Fruit fly (Drosophila melanogaster) whole organism, embryonic: ENCODE data around the gene Kal1.

ENCODE experiments used
- Bgb ChIP-seq: fragments of 200-800 bp; sonication (Bioruptor generic); IDR thresholded peaks from 2 replicates; pipeline ENCODE4 v1.3.6; 2022; ENCODE audit warnings: missing biosample characterization, missing genetic modification characterization; ENCODE audit not compliant: partially characterized antibody
- CG11247 ChIP-seq: fragments of 200-800 bp; sonication (Bioruptor generic); IDR thresholded peaks from 2 replicates; pipeline ENCODE4 v1.3.6; 2022; ENCODE audit warnings: missing biosample characterization, missing genetic modification characterization
- CG11560 ChIP-seq: fragments of 200-800 bp; sonication (Bioruptor generic); IDR thresholded peaks from 3 replicates; pipeline ENCODE4 v1.3.6; 2022; ENCODE audit warnings: missing biosample characterization, missing genetic modification characterization
- CG11695 ChIP-seq: fragments of 200-800 bp; sonication (Bioruptor generic); IDR thresholded peaks from 3 replicates; pipeline ENCODE4 v1.3.6; 2022; ENCODE audit warnings: missing biosample characterization, missing genetic modification characterization
- CG12104 ChIP-seq: fragments of 200-800 bp; sonication (Bioruptor generic); optimal IDR thresholded peaks from 3 replicates; lab custom pipeline; 2016; ENCODE audit warnings: missing biosample characterization, missing genetic modification characterization
- CG17802 ChIP-seq: fragments of 200-800 bp; sonication (Bioruptor generic); optimal IDR thresholded peaks from 2 replicates; lab custom pipeline; 2018; ENCODE audit warnings: missing biosample characterization, mild to moderate bottlenecking, missing genetic modification characterization, moderate library complexity
- CG1832 ChIP-seq: fragments of 200-800 bp; sonication (Bioruptor generic); optimal IDR thresholded peaks from 2 replicates; lab custom pipeline; 2017; ENCODE audit warnings: missing biosample characterization, mild to moderate bottlenecking, missing genetic modification characterization, inconsistent platforms
- CG31441 ChIP-seq: fragments of 200-800 bp; sonication (Bioruptor generic); IDR thresholded peaks from 2 replicates; pipeline ENCODE4 v1.3.6; 2022; ENCODE audit warnings: missing biosample characterization, missing genetic modification characterization
- CG3838 ChIP-seq: fragments of 200-800 bp; sonication (Bioruptor generic); optimal IDR thresholded peaks from 3 replicates; lab custom pipeline; 2016; ENCODE audit warnings: missing biosample characterization, missing genetic modification characterization
- CG3995 ChIP-seq: fragments of 200-800 bp; sonication (Bioruptor generic); optimal IDR thresholded peaks from 3 replicates; lab custom pipeline; 2016; ENCODE audit warnings: missing biosample characterization, missing genetic modification characterization
- CG4617 ChIP-seq: fragments of 200-800 bp; sonication (Bioruptor generic); optimal IDR thresholded peaks from 3 replicates; lab custom pipeline; 2016; ENCODE audit warnings: missing biosample characterization, missing genetic modification characterization, borderline replicate concordance
- CG6765 ChIP-seq: fragments of 200-800 bp; sonication (Bioruptor generic); optimal IDR thresholded peaks from 3 replicates; lab custom pipeline; 2017; ENCODE audit warnings: missing biosample characterization, mild to moderate bottlenecking, missing genetic modification characterization
- CG7357 ChIP-seq: fragments of 200-800 bp; sonication (Bioruptor generic); IDR thresholded peaks from 3 replicates; pipeline ENCODE4 v1.3.6; 2022; ENCODE audit warnings: missing biosample characterization, missing genetic modification characterization
- CG7372 ChIP-seq: fragments of 200-800 bp; sonication (Bioruptor generic); IDR thresholded peaks from 2 replicates; pipeline ENCODE4 v1.3.6; 2022; ENCODE audit warnings: missing biosample characterization, missing genetic modification characterization
- CG7556 ChIP-seq: fragments of 200-800 bp; sonication (Bioruptor generic); optimal IDR thresholded peaks from 2 replicates; lab custom pipeline; 2017; ENCODE audit warnings: missing biosample characterization, mild to moderate bottlenecking, missing genetic modification characterization
- CG7839 ChIP-seq: fragments of 200-800 bp; sonication (Bioruptor generic); optimal IDR thresholded peaks from 3 replicates; lab custom pipeline; 2018; ENCODE audit warnings: missing biosample characterization, mild to moderate bottlenecking, missing genetic modification characterization, moderate library complexity
- CG8089 ChIP-seq: fragments of 200-800 bp; sonication (Bioruptor generic); optimal IDR thresholded peaks from 3 replicates; lab custom pipeline; 2016; ENCODE audit warnings: missing biosample characterization, missing genetic modification characterization
- E2f2 ChIP-seq: fragments of 200-800 bp; sonication (Bioruptor generic); IDR thresholded peaks from 2 replicates; pipeline ENCODE4 v1.3.6; 2022; ENCODE audit warnings: missing biosample characterization, missing genetic modification characterization
- Ets65A ChIP-seq: fragments of 200-800 bp; sonication (Bioruptor generic); peaks from one replicate; lab custom pipeline; 2016; ENCODE audit warnings: missing biosample characterization, missing genetic modification characterization
- HHEX ChIP-seq: fragments of 200-800 bp; sonication (Bioruptor generic); optimal IDR thresholded peaks from 3 replicates; lab custom pipeline; 2017; ENCODE audit warnings: missing biosample characterization, mild to moderate bottlenecking, missing genetic modification characterization, missing genetic modification reagents
- Hey ChIP-seq: fragments of 200-800 bp; sonication (Bioruptor generic); optimal IDR thresholded peaks from 3 replicates; lab custom pipeline; 2018; ENCODE audit warnings: missing biosample characterization, mild to moderate bottlenecking, missing genetic modification characterization
- HmgZ ChIP-seq: fragments of 200-800 bp; sonication (Bioruptor generic); optimal IDR thresholded peaks from 2 replicates; lab custom pipeline; 2018; ENCODE audit warnings: missing biosample characterization, mild to moderate bottlenecking, missing genetic modification characterization
- Mes4 ChIP-seq: fragments of 200-800 bp; sonication (Bioruptor generic); optimal IDR thresholded peaks from 2 replicates; lab custom pipeline; 2016; ENCODE audit warnings: missing biosample characterization, missing genetic modification characterization
- Mrtf ChIP-seq: fragments of 200-800 bp; sonication (Bioruptor generic); IDR thresholded peaks from 3 replicates; pipeline ENCODE4 v1.3.6; 2022; ENCODE audit warnings: missing biosample characterization, missing genetic modification characterization
- Ravus ChIP-seq: fragments of 200-800 bp; sonication (Bioruptor generic); IDR thresholded peaks from 2 replicates; pipeline ENCODE4 v1.3.6; 2022; ENCODE audit warnings: missing biosample characterization, missing genetic modification characterization
- aop ChIP-seq: fragments of 200-800 bp; sonication (Bioruptor generic); IDR thresholded peaks from 2 replicates; pipeline ENCODE4 v1.3.6; 2022; ENCODE audit warnings: missing biosample characterization, missing genetic modification characterization
- ato ChIP-seq: fragments of 200-800 bp; sonication (Bioruptor generic); IDR thresholded peaks from 2 replicates; pipeline ENCODE4 v1.3.6; 2022; ENCODE audit warnings: missing biosample characterization, missing genetic modification characterization; ENCODE audit not compliant: partially characterized antibody
- az2 ChIP-seq: fragments of 200-800 bp; sonication (Bioruptor generic); optimal IDR thresholded peaks from 3 replicates; lab custom pipeline; 2016; ENCODE audit warnings: missing biosample characterization, missing genetic modification characterization
- bcd ChIP-seq: fragments of 200-800 bp; sonication (Bioruptor generic); optimal IDR thresholded peaks from 2 replicates; lab custom pipeline; 2017; ENCODE audit warnings: missing biosample characterization, mild to moderate bottlenecking, missing genetic modification characterization
- cato ChIP-seq: fragments of 200-800 bp; sonication (Bioruptor generic); optimal IDR thresholded peaks from 2 replicates; lab custom pipeline; 2016; ENCODE audit warnings: missing biosample characterization, missing genetic modification characterization, borderline replicate concordance
- crc ChIP-seq: fragments of 200-800 bp; sonication (Bioruptor generic); optimal IDR thresholded peaks from 2 replicates; lab custom pipeline; 2016; ENCODE audit warnings: missing biosample characterization, missing genetic modification characterization
- crol ChIP-seq: fragments of 200-800 bp; sonication (Bioruptor generic); IDR thresholded peaks from 2 replicates; pipeline ENCODE4 v1.3.6; 2022; ENCODE audit warnings: missing biosample characterization, missing genetic modification characterization
- gce ChIP-seq: fragments of 200-800 bp; sonication (Bioruptor generic); IDR thresholded peaks from 3 replicates; pipeline ENCODE4 v1.3.6; 2022; ENCODE audit warnings: missing biosample characterization, missing genetic modification characterization
- ind ChIP-seq: fragments of 200-800 bp; sonication (Bioruptor generic); optimal IDR thresholded peaks from 3 replicates; lab custom pipeline; 2016; ENCODE audit warnings: missing biosample characterization, missing genetic modification characterization
- lbe ChIP-seq: fragments of 200-800 bp; sonication (Bioruptor generic); optimal IDR thresholded peaks from 2 replicates; lab custom pipeline; 2016; ENCODE audit warnings: missing biosample characterization, mild to moderate bottlenecking, missing genetic modification characterization
- mam ChIP-seq: fragments of 200-800 bp; sonication (Bioruptor generic); optimal IDR thresholded peaks from 3 replicates; lab custom pipeline; 2016; ENCODE audit warnings: missing biosample characterization, missing genetic modification characterization
- nau ChIP-seq: fragments of 200-800 bp; sonication (Bioruptor generic); optimal IDR thresholded peaks from 3 replicates; lab custom pipeline; 2017; ENCODE audit warnings: missing biosample characterization, mild to moderate bottlenecking, missing genetic modification characterization, missing genetic modification reagents
- nerfin-2 ChIP-seq: fragments of 200-800 bp; sonication (Bioruptor generic); IDR thresholded peaks from 2 replicates; pipeline ENCODE4 v1.3.6; 2022; ENCODE audit warnings: missing biosample characterization, missing genetic modification characterization; ENCODE audit not compliant: partially characterized antibody
- peb ChIP-seq: fragments of 200-800 bp; sonication (Bioruptor generic); IDR thresholded peaks from 2 replicates; pipeline ENCODE4 v1.3.6; 2022; ENCODE audit warnings: missing biosample characterization, missing genetic modification characterization
- ranshi ChIP-seq: fragments of 200-800 bp; sonication (Bioruptor generic); IDR thresholded peaks from 2 replicates; pipeline ENCODE4 v1.3.6; 2022; ENCODE audit warnings: missing biosample characterization, missing genetic modification characterization
- ro ChIP-seq: fragments of 200-800 bp; sonication (Bioruptor generic); IDR thresholded peaks from 2 replicates; pipeline ENCODE4 v1.3.6; 2022; ENCODE audit warnings: missing biosample characterization, missing genetic modification characterization
- schlank ChIP-seq: fragments of 200-800 bp; sonication (Bioruptor generic); optimal IDR thresholded peaks from 2 replicates; lab custom pipeline; 2018; ENCODE audit warnings: missing biosample characterization, mild to moderate bottlenecking, missing genetic modification characterization
- sens-2 ChIP-seq: fragments of 200-800 bp; sonication (Bioruptor generic); IDR thresholded peaks from 2 replicates; pipeline ENCODE4 v1.3.6; 2022; ENCODE audit warnings: missing biosample characterization, missing genetic modification characterization
- seq ChIP-seq: fragments of 200-800 bp; sonication (Bioruptor generic); IDR thresholded peaks from 2 replicates; pipeline ENCODE4 v1.3.6; 2022; ENCODE audit warnings: missing biosample characterization, missing genetic modification characterization
- sr ChIP-seq: fragments of 200-800 bp; sonication (Bioruptor generic); IDR thresholded peaks from 3 replicates; pipeline ENCODE4 v1.3.6; 2022; ENCODE audit warnings: missing biosample characterization, missing genetic modification characterization
- trh ChIP-seq: fragments of 200-800 bp; sonication (Bioruptor generic); optimal IDR thresholded peaks from 2 replicates; lab custom pipeline; 2016; ENCODE audit warnings: missing biosample characterization, missing genetic modification characterization
- twi ChIP-seq: fragments of 200-800 bp; optimal IDR thresholded peaks from 2 replicates; lab custom pipeline; 2019; ENCODE audit warnings: missing biosample characterization, mild to moderate bottlenecking, missing genetic modification characterization, moderate library complexity
- vfl ChIP-seq: fragments of 200-800 bp; sonication (Bioruptor generic); optimal IDR thresholded peaks from 2 replicates; lab custom pipeline; 2016; ENCODE audit warnings: missing biosample characterization, missing genetic modification characterization

The Kal1 gene

DNA sequence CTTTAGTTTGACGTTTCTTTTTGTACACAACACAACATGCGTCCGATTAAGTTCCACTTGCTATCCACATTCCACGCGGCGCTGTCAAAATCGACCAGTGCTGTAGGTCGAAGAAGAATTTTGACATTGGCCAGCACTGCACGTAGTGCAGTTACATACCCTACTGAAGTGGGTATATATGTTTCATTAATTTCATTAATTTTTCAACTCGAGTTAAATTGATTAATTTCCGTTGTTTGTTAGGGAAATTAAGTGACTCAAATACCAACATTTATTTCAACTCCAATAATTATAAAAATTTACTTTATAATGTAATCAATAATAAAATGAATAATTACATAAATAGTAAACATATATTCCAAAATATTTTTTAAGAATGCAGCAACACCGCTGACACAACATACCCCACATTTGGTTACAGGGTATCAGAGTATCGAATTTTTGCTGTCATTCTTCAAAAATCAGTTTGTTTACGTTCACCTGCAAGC, 32.2 kb upstream of the Kal1 start, which contains the start of the genes eIF4EHP and CG18428 (continued):
- TF ChIP-seq CG8089: peak; percentile 65
- peak; percentile 79 for TF ChIP-seq crc (GFP tag; lab: Kevin White, UChicago)
- TF ChIP-seq crol (GFP tag; lab: Robert Waterston, UW): no peak
- TF ChIP-seq az2 (GFP tag; lab: Kevin White, UChicago): peak; percentile 98
- no peak for TF ChIP-seq seq (GFP tag; lab: Robert Waterston, UW)
- TF ChIP-seq nau: peak; percentile 96
- TF ChIP-seq, all 482 proteins: peak for 333

DNA sequence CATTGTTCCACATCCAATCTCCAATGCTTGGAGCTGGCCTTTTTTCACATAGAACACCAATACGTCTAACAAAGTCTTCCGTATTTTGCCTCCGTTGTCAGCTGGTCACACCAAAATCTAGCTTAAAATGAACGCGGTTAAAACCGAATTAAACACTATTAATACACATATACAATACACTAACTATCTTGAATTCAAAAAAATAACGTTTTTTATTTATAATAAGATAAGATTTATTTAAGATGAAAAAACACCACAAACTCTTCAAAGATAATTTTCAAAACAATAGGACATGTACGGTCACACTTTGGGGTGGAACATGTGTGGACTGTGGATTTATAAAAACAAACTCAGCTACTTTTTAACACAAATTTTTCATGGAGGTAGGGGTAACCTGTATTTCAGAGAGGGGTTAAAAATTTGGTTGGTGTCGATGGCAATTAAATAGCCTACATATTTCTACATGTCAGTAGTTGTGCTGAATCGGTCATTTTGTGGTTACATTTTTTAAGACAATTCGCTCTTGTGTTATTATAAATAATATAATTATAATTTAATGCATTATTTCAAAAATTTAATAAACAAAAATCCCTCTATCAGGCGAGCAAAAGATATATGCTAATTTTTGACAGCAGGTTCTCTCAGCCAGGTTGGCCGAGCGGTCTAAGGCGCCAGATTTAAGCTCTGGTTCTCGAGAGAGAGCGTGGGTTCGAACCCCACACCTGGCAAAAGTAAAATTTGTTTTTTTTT, 28.7 kb upstream of the Kal1 start, which contains the start of gene CG13605:
TSS of gene CG13605 (minus strand) at position 70 of the 750 bp plus-strand sequence.
- TF ChIP-seq E2f2 (GFP tag; lab: Robert Waterston, UW) (peak; percentile 83), Mes4 (peak; percentile 22), CG31441 (GFP tag; lab: Robert Waterston, UW) (peak; percentile 85), Ets65A (peak; percentile 94), CG11695 (GFP tag; lab: Robert Waterston, UW) (peak; percentile 81), twi (peak; percentile 28), CG7556 (peak; percentile 75), Mrtf (peak; percentile 61; the same call in 2 of the 3 replicates), ind (peak; percentile 76), CG11560 (tag; lab: Robert Waterston, UW) (no peak), CG4617 (GFP tag; lab: Kevin White, UChicago) (peak; percentile 80), sr (GFP tag; lab: Robert Waterston, UW) (no peak), nerfin-2 (GFP tag; lab: Robert Waterston, UW) (no peak), CG11247 (GFP tag; lab: Robert Waterston, UW) (peak; percentile 62), bcd (GFP tag; lab: Kevin White, UChicago) (peak; percentile 70), peb (no peak), CG17802 (tag; lab: Kevin White, UChicago) (no peak), schlank (tag; lab: Kevin White, UChicago) (peak; percentile 55), CG1832 (GFP tag; lab: Kevin White, UChicago) (no peak), CG7372 (GFP tag; lab: Robert Waterston, UW) (no peak), CG6765 (peak; percentile 85), lbe (peak; percentile 64), CG12104 (peak; percentile 40), trh (GFP tag; lab: Kevin White, UChicago) (peak; percentile 63), ro (GFP tag; lab: Robert Waterston, UW) (no peak), ranshi (peak; percentile 58; the same call in 1 of the 2 replicates), HHEX (GFP tag; lab: Kevin White, UChicago) (peak; percentile 88), gce (peak; percentile 54; the same call in 1 of the 3 replicates), vfl (peak; percentile 25), CG7839 (tag; lab: Kevin White, UChicago) (peak; percentile 82), cato (peak; percentile 4), aop (GFP tag; lab: Robert Waterston, UW) (peak; percentile 43; the same call in 1 of the 2 replicates), Hey (tag; lab: Kevin White, UChicago) (no peak), mam (GFP tag; lab: Kevin White, UChicago) (peak; percentile 81), CG7357 (GFP tag; lab: Robert Waterston, UW) (no peak), Bgb (GFP tag; lab: Robert Waterston, UW) (peak; percentile 52), ato (GFP tag; lab: Robert Waterston, UW) (no peak), CG3838 (GFP tag; lab: Kevin White, UChicago) (no peak), HmgZ (tag; lab: Kevin White, UChicago) (peak; percentile 26), Ravus (GFP tag; lab: Robert Waterston, UW) (no peak; the same call in 1 of the 2 replicates), CG3995 (GFP tag; lab: Kevin White, UChicago) (peak; percentile 13), sens-2 (no peak; the same call in 1 of the 2 replicates)
